Fruit fly (Drosophila melanogaster): ENCODE results near the gene disp.
A peak's percentile ranks its signal among the peaks of the same experiment; 100 is the strongest.

The disp gene

DNA sequence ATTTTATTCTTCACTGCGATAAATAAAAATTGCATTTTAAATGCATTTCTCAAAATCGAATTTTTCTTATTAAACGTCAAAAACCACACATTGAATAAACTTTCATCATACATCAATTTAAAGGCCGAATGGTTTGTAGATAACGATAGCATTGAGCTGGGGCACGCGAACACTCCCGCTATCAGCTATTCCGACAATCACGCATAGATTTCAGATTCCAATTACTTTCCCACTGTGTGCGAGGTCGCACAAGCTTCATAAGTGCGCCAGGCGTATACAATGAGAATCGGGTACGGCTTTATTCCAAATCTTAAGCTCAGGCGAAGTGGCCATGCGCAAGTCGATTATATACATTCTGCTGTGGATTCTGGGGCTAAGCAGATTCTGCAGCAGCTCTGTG is 34.4 kb downstream of the disp start, which contains the start of gene CG46303:
Gene CG46303 (plus strand): TSS at position 223 of the 400 bp plus-strand sequence.
- TF ChIP-seq Hr96 (GFP tag; optimal IDR thresholded peaks at IDR 0.05): no peak
- TF ChIP-seq pad (GFP tag; optimal IDR thresholded peaks at IDR 0.05): no peak
- TF ChIP-seq Mnt (GFP tag; optimal IDR thresholded peaks at IDR 0.05): no peak
- no peak for TF ChIP-seq bab1 (GFP tag; optimal IDR thresholded peaks at IDR 0.05)
- TF ChIP-seq CG7045 (GFP tag; optimal IDR thresholded peaks at IDR 0.05): no peak
- no peak for TF ChIP-seq CG33017 (tag; optimal IDR thresholded peaks at IDR 0.05)
- no peak for TF ChIP-seq CG7101 (tag; optimal IDR thresholded peaks at IDR 0.05)
- no peak for TF ChIP-seq tj (GFP tag; optimal IDR thresholded peaks at IDR 0.05)
- no peak for TF ChIP-seq kay (GFP tag; ENCODE audit: borderline replicate concordance)
- no peak for TF ChIP-seq Crg-1 (GFP tag; optimal IDR thresholded peaks at IDR 0.05)
- TF ChIP-seq cnc (optimal IDR thresholded peaks at IDR 0.05): no peak
- no peak for TF ChIP-seq CG11617 (GFP tag; optimal IDR thresholded peaks at IDR 0.05)
- no peak for TF ChIP-seq CG12768 (GFP tag; optimal IDR thresholded peaks at IDR 0.05)
- TF ChIP-seq ovo (GFP tag; optimal IDR thresholded peaks at IDR 0.05): no peak

DNA sequence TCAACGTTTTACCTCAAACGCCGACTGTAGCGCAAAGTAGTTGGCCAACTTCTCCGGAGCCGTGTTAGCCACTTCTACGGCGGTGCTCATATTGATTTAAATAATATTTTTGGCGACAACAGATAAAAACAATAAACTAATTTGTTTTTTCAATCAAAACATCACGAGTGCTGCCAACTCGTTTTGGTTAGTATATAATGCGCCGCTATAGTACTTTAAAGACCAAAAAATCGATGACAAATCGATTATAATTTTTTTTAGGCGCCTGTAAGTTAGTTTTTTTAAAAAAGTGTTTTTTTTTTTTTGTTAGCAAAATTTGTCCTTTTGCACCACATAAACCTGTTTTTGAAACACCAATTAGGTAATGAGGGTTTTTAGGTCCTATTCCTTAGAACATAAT is 34.9 kb downstream of the disp start, which contains the start of gene Hpr1:
Gene Hpr1 (minus strand): TSS at position 198 of the 400 bp plus-strand sequence.
- no peak for TF ChIP-seq CG12768 (GFP tag; optimal IDR thresholded peaks at IDR 0.05)
- TF ChIP-seq cnc (optimal IDR thresholded peaks at IDR 0.05): no peak
- no peak for TF ChIP-seq Mnt (GFP tag; optimal IDR thresholded peaks at IDR 0.05)
- no peak for TF ChIP-seq ovo (GFP tag; optimal IDR thresholded peaks at IDR 0.05)
- TF ChIP-seq CG14711 (tag; optimal IDR thresholded peaks at IDR 0.05): no peak
- peak; percentile 86 for TF ChIP-seq kay (GFP tag; ENCODE audit: borderline replicate concordance)
- no peak for TF ChIP-seq toe (GFP tag; optimal IDR thresholded peaks at IDR 0.05)

DNA sequence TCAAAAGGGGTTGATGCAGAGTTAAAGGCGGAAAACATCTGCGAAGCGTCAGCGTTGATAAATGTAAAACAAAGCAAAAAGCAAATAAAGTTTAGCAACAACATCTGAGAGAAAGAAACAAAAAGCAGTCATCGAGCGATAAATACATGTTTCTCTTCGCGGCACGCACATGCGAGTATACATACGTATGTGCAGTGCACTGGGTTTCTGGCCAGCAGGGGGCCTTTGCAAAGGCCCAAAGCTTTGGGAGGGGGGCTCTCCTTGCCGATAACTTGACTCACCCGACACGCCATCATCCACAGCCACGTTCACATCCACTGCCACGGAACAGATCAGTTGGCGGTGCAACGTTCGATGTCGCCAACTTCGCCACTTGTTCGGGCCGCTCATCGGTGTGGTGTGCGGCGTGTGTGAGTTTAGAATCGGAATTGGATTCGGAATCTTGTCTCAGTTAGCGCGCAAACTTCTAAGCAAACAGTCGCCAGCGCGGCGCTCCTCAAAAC is 42.9 kb downstream of the disp start, which contains the start of gene CG42675:
Gene CG42675 (plus strand): TSS at position 453 of the 503 bp plus-strand sequence.
- TF ChIP-seq CG12768 (GFP tag; optimal IDR thresholded peaks at IDR 0.05) (no peak), Clk (GFP tag; optimal IDR thresholded peaks at IDR 0.05) (no peak), Hr96 (GFP tag; optimal IDR thresholded peaks at IDR 0.05) (no peak), cnc (optimal IDR thresholded peaks at IDR 0.05) (no peak), CG11617 (GFP tag; optimal IDR thresholded peaks at IDR 0.05) (no peak), bab1 (GFP tag; optimal IDR thresholded peaks at IDR 0.05) (no peak), CG7045 (GFP tag; optimal IDR thresholded peaks at IDR 0.05) (no peak), pad (GFP tag; optimal IDR thresholded peaks at IDR 0.05) (no peak), CG1620 (GFP tag; optimal IDR thresholded peaks at IDR 0.05) (no peak), CG7101 (tag; optimal IDR thresholded peaks at IDR 0.05) (no peak), ovo (GFP tag; optimal IDR thresholded peaks at IDR 0.05) (no peak), Mnt (GFP tag; optimal IDR thresholded peaks at IDR 0.05) (no peak), Crg-1 (GFP tag; optimal IDR thresholded peaks at IDR 0.05) (no peak), kay (GFP tag; ENCODE audit: borderline replicate concordance) (no peak), CG5204 (GFP tag; optimal IDR thresholded peaks at IDR 0.05) (no peak), cic (GFP tag; optimal IDR thresholded peaks at IDR 0.05) (no peak), toe (GFP tag; optimal IDR thresholded peaks at IDR 0.05) (no peak), CG33017 (tag; optimal IDR thresholded peaks at IDR 0.05) (no peak), tj (GFP tag; optimal IDR thresholded peaks at IDR 0.05) (no peak)

DNA sequence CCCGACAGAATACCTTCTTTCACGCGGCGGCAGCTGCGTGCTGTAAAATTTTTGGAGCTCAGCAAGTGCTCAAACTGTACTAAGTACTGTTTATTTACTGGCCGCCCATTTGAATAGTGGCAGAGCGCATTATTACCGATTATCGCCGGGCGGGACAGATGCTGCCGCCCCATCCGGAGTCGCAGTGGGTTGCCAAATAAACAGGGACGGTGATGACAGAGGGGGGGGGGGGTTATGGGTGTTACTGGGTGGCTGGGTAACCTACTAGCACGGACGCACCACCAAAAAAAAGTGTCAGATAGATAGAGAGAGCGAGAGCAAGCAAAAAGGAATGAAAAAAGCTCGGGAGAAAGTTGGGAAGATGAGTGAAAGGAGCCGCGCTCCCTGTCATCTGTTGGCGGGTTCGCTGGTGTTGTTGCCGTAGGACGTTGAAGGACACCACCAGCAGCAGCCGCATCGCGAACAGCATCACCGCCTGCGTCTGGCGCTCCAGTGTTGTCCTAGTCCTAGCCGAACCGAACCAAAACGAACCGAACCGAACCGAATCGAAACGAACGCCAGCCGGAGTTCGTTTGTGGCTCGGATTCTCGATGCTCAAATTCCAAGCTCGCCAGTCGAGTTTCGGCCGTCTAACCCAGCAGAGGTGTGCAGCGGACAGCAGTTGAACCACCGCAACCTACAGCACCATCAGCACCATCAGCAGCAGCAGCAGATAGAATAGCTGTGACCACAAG is 54.2 kb downstream of the disp start, which contains the start of gene CG11000:
Gene CG11000 (plus strand): TSS at position 626 of the 734 bp plus-strand sequence.
- TF ChIP-seq CG14711 (tag; optimal IDR thresholded peaks at IDR 0.05): no peak
- TF ChIP-seq cic (GFP tag; optimal IDR thresholded peaks at IDR 0.05): peak; percentile 6
- TF ChIP-seq CG33017 (tag; optimal IDR thresholded peaks at IDR 0.05): no peak
- no peak for TF ChIP-seq toe (GFP tag; optimal IDR thresholded peaks at IDR 0.05)
